Fruit fly (Drosophila melanogaster) whole organism, embryonic: ENCODE results near the gene CG15252.

Experiments used
- CG10959 ChIP-seq: fragments of 200-800 bp; sonication (Bioruptor generic); IDR thresholded peaks from 2 replicates; pipeline ENCODE4 v1.3.6; 2022; ENCODE audit warnings: missing biosample characterization, missing genetic modification characterization
- CG11085 ChIP-seq: fragments of 200-800 bp; sonication (Bioruptor generic); IDR thresholded peaks from 2 replicates; pipeline ENCODE4 v1.3.6; 2022; ENCODE audit warnings: missing biosample characterization, missing genetic modification characterization
- CG11456 ChIP-seq: fragments of 200-800 bp; sonication (Bioruptor generic); IDR thresholded peaks from 3 replicates; pipeline ENCODE4 v1.3.6; 2022; ENCODE audit warnings: missing biosample characterization, missing genetic modification characterization
- CG11504 ChIP-seq: fragments of 200-800 bp; sonication (Bioruptor generic); optimal IDR thresholded peaks from 3 replicates; lab custom pipeline; 2019; ENCODE audit warnings: missing biosample characterization, mild to moderate bottlenecking, missing genetic modification characterization, moderate library complexity
- CG12071 ChIP-seq: fragments of 200-800 bp; sonication (Bioruptor generic); optimal IDR thresholded peaks from 3 replicates; lab custom pipeline; 2018; ENCODE audit warnings: missing biosample characterization, mild to moderate bottlenecking, missing genetic modification characterization
- CG12769 ChIP-seq: fragments of 200-800 bp; sonication (Bioruptor generic); optimal IDR thresholded peaks from 2 replicates; lab custom pipeline; 2019; ENCODE audit warnings: missing biosample characterization, mild to moderate bottlenecking, missing genetic modification characterization, moderate library complexity
- CG13123 ChIP-seq: fragments of 200-800 bp; sonication (Bioruptor generic); optimal IDR thresholded peaks from 2 replicates; lab custom pipeline; 2016; ENCODE audit warnings: missing biosample characterization, missing genetic modification characterization
- CG14667 ChIP-seq: fragments of 200-800 bp; sonication (Bioruptor generic); IDR thresholded peaks from 2 replicates; pipeline ENCODE4 v1.3.6; 2022; ENCODE audit warnings: missing biosample characterization, missing genetic modification characterization
- CG15073 ChIP-seq: fragments of 200-800 bp; sonication (Bioruptor generic); optimal IDR thresholded peaks from 2 replicates; lab custom pipeline; 2016; ENCODE audit warnings: missing biosample characterization, missing genetic modification characterization
- CG17385 ChIP-seq: fragments of 200-800 bp; sonication (Bioruptor generic); optimal IDR thresholded peaks from 3 replicates; lab custom pipeline; 2018; ENCODE audit warnings: missing biosample characterization, mild to moderate bottlenecking, missing genetic modification characterization
- CG1792 ChIP-seq: fragments of 200-800 bp; sonication (Bioruptor generic); optimal IDR thresholded peaks from 2 replicates; lab custom pipeline; 2016; ENCODE audit warnings: missing biosample characterization, missing genetic modification characterization
- CG2678 ChIP-seq: fragments of 200-800 bp; sonication (Bioruptor generic); optimal IDR thresholded peaks from 3 replicates; lab custom pipeline; 2019; ENCODE audit warnings: missing biosample characterization, mild to moderate bottlenecking, missing genetic modification characterization, moderate library complexity
- CG34376 ChIP-seq: fragments of 200-800 bp; sonication (Bioruptor generic); optimal IDR thresholded peaks from 2 replicates; lab custom pipeline; 2018; ENCODE audit warnings: missing biosample characterization, mild to moderate bottlenecking, missing genetic modification characterization
- CG4360 ChIP-seq: fragments of 200-800 bp; sonication (Bioruptor generic); IDR thresholded peaks from 2 replicates; pipeline ENCODE4 v1.3.6; 2022; ENCODE audit warnings: missing biosample characterization, missing genetic modification characterization
- CG6175 ChIP-seq: fragments of 200-800 bp; sonication (Bioruptor generic); IDR thresholded peaks from 3 replicates; pipeline ENCODE4 v1.3.6; 2022; ENCODE audit warnings: missing biosample characterization, missing genetic modification characterization
- CG6689 ChIP-seq: fragments of 200-800 bp; sonication (Bioruptor generic); IDR thresholded peaks from 2 replicates; pipeline ENCODE4 v1.3.6; 2022; ENCODE audit warnings: missing biosample characterization, missing genetic modification characterization
- CG6813 ChIP-seq: fragments of 200-800 bp; sonication (Bioruptor generic); optimal IDR thresholded peaks from 2 replicates; lab custom pipeline; 2017; ENCODE audit warnings: missing biosample characterization, missing genetic modification characterization, mild to moderate bottlenecking, moderate library complexity, missing genetic modification reagents
- CG8089 ChIP-seq: fragments of 200-800 bp; sonication (Bioruptor generic); optimal IDR thresholded peaks from 3 replicates; lab custom pipeline; 2016; ENCODE audit warnings: missing biosample characterization, missing genetic modification characterization
- CTCF ChIP-seq: fragments of 200-800 bp; sonication (Bioruptor generic); optimal IDR thresholded peaks from 2 replicates; lab custom pipeline; 2017; ENCODE audit warnings: missing biosample characterization, mild to moderate bottlenecking, missing genetic modification characterization, moderate library complexity
- CoRest ChIP-seq: fragments of 200-800 bp; sonication (Bioruptor generic); optimal IDR thresholded peaks from 3 replicates; lab custom pipeline; 2018; ENCODE audit warnings: missing biosample characterization, mild to moderate bottlenecking, missing genetic modification characterization, moderate library complexity
- Drgx ChIP-seq: fragments of 200-800 bp; sonication (Bioruptor generic); IDR thresholded peaks from 2 replicates; pipeline ENCODE4 v1.3.6; 2022; ENCODE audit warnings: missing biosample characterization, missing genetic modification characterization
- Hr51 ChIP-seq, 2 experiments: fragments of 200-800 bp; sonication (Bioruptor generic); optimal IDR thresholded peaks; 2 replicates in 1 of 2; 3 replicates in 1 of 2; lab custom pipeline; 2016 to 2018; ENCODE audit warnings: missing biosample characterization in 2 of 2, missing genetic modification characterization in 2 of 2, mild to moderate bottlenecking in 1 of 2, moderate library complexity in 1 of 2
- Med ChIP-seq: fragments of 200-800 bp; sonication (Bioruptor generic); peaks from one replicate; lab custom pipeline; 2016; ENCODE audit warnings: missing biosample characterization, missing genetic modification characterization, mild to moderate bottlenecking, inconsistent platforms, moderate library complexity
- Myb ChIP-seq: fragments of 200-800 bp; sonication (Bioruptor generic); optimal IDR thresholded peaks from 2 replicates; lab custom pipeline; 2016; ENCODE audit warnings: missing biosample characterization, missing genetic modification characterization
- Neu2 ChIP-seq: fragments of 200-800 bp; sonication (Bioruptor generic); optimal IDR thresholded peaks from 3 replicates; lab custom pipeline; 2016; ENCODE audit warnings: missing biosample characterization, missing genetic modification characterization, borderline replicate concordance
- Nf-YB ChIP-seq: fragments of 200-800 bp; sonication (Bioruptor generic); optimal IDR thresholded peaks from 3 replicates; lab custom pipeline; 2019; ENCODE audit warnings: missing biosample characterization, mild to moderate bottlenecking, missing genetic modification characterization, moderate library complexity
- Pdp1 ChIP-seq, 2 experiments: fragments of 200-800 bp; sonication (Bioruptor generic); optimal IDR thresholded peaks; 3 replicates each; lab custom pipeline; 2016; ENCODE audit warnings: missing biosample characterization in 2 of 2, missing genetic modification characterization in 2 of 2, mild to moderate bottlenecking in 1 of 2, moderate library complexity in 1 of 2
- Rfx ChIP-seq: fragments of 200-800 bp; sonication (Bioruptor generic); IDR thresholded peaks from 2 replicates; pipeline ENCODE4 v1.3.6; 2022; ENCODE audit warnings: missing biosample characterization, missing genetic modification characterization
- Rx ChIP-seq: fragments of 200-800 bp; sonication (Bioruptor generic); IDR thresholded peaks from 2 replicates; pipeline ENCODE4 v1.3.6; 2022; ENCODE audit warnings: missing biosample characterization, missing genetic modification characterization
- Sox100B ChIP-seq: fragments of 200-800 bp; sonication (Bioruptor generic); optimal IDR thresholded peaks from 3 replicates; lab custom pipeline; 2018; ENCODE audit warnings: missing biosample characterization, mild to moderate bottlenecking, missing genetic modification characterization
- TFAM ChIP-seq: fragments of 200-800 bp; sonication (Bioruptor generic); optimal IDR thresholded peaks from 2 replicates; lab custom pipeline; 2017; ENCODE audit warnings: missing biosample characterization, missing genetic modification characterization, inconsistent platforms
- al ChIP-seq: fragments of 200-800 bp; sonication (Bioruptor generic); IDR thresholded peaks from 2 replicates; pipeline ENCODE4 v1.3.6; 2022; ENCODE audit warnings: missing biosample characterization, missing genetic modification characterization
- bowl ChIP-seq: fragments of 200-800 bp; sonication (Bioruptor generic); IDR thresholded peaks from 2 replicates; pipeline ENCODE4 v1.3.6; 2022; ENCODE audit warnings: missing biosample characterization, missing genetic modification characterization
- cato ChIP-seq: fragments of 200-800 bp; sonication (Bioruptor generic); optimal IDR thresholded peaks from 2 replicates; lab custom pipeline; 2016; ENCODE audit warnings: missing biosample characterization, missing genetic modification characterization, borderline replicate concordance
- chinmo ChIP-seq: fragments of 200-800 bp; sonication (Bioruptor generic); IDR thresholded peaks from 4 replicates; pipeline ENCODE4 v1.3.6; 2022; ENCODE audit warnings: missing biosample characterization, missing genetic modification characterization; ENCODE audit not compliant: partially characterized antibody
- fru ChIP-seq: fragments of >200 bp; optimal IDR thresholded peaks from 2 replicates; lab custom pipeline; 2017
- gro ChIP-seq: fragments of 200-800 bp; sonication (Bioruptor generic); optimal IDR thresholded peaks from 2 replicates; lab custom pipeline; 2016; ENCODE audit warnings: missing biosample characterization, missing genetic modification characterization
- gt ChIP-seq: fragments of 200-800 bp; sonication (Bioruptor generic); IDR thresholded peaks from 2 replicates; pipeline ENCODE4 v1.3.6; 2022; ENCODE audit warnings: missing biosample characterization, missing genetic modification characterization
- hb ChIP-seq: fragments of 200-800 bp; sonication (Bioruptor generic); IDR thresholded peaks from 3 replicates; pipeline ENCODE4 v1.3.6; 2022; ENCODE audit warnings: missing biosample characterization, missing genetic modification characterization; ENCODE audit not compliant: partially characterized antibody
- kni ChIP-seq: fragments of 200-800 bp; sonication (Bioruptor generic); optimal IDR thresholded peaks from 3 replicates; lab custom pipeline; 2017; ENCODE audit warnings: mild to moderate bottlenecking, missing biosample characterization, missing genetic modification reagents, missing genetic modification characterization
- lola ChIP-seq, 3 experiments: fragments of >200 bp in 2 of 3; fragments of 200-800 bp in 1 of 3; sonication (Bioruptor generic) in 1 of 3; optimal IDR thresholded peaks; 2 replicates each; lab custom pipeline; 2017 to 2019; ENCODE audit warnings: missing biosample characterization in 3 of 3, missing genetic modification characterization in 3 of 3, mild to moderate bottlenecking in 1 of 3, moderate library complexity in 1 of 3
- nmo ChIP-seq: fragments of 200-800 bp; sonication (Bioruptor generic); optimal IDR thresholded peaks from 2 replicates; lab custom pipeline; 2018; ENCODE audit warnings: missing biosample characterization, mild to moderate bottlenecking, missing genetic modification characterization, moderate library complexity
- oc ChIP-seq: fragments of 200-800 bp; sonication (Bioruptor generic); optimal IDR thresholded peaks from 2 replicates; lab custom pipeline; 2018; ENCODE audit warnings: missing biosample characterization, mild to moderate bottlenecking, missing genetic modification characterization, moderate library complexity
- rib ChIP-seq: fragments of 200-800 bp; sonication (Bioruptor generic); IDR thresholded peaks from 2 replicates; pipeline ENCODE4 v1.3.6; 2022; ENCODE audit warnings: missing biosample characterization, missing genetic modification characterization
- sd ChIP-seq: fragments of 200-800 bp; sonication (Bioruptor generic); optimal IDR thresholded peaks from 3 replicates; lab custom pipeline; 2018; ENCODE audit warnings: missing biosample characterization, mild to moderate bottlenecking, missing genetic modification characterization, moderate library complexity
- sqz ChIP-seq: fragments of 200-800 bp; sonication (Bioruptor generic); optimal IDR thresholded peaks from 3 replicates; lab custom pipeline; 2018; ENCODE audit warnings: missing biosample characterization, mild to moderate bottlenecking, missing genetic modification characterization
- twi ChIP-seq: fragments of 200-800 bp; optimal IDR thresholded peaks from 2 replicates; lab custom pipeline; 2019; ENCODE audit warnings: missing biosample characterization, mild to moderate bottlenecking, missing genetic modification characterization, moderate library complexity
- unc-4 ChIP-seq: fragments of 200-800 bp; sonication (Bioruptor generic); IDR thresholded peaks from 2 replicates; pipeline ENCODE4 v1.3.6; 2022; ENCODE audit warnings: missing biosample characterization, missing genetic modification characterization; ENCODE audit not compliant: partially characterized antibody
- vvl ChIP-seq: fragments of 200-800 bp; sonication (Bioruptor generic); IDR thresholded peaks from 2 replicates; pipeline ENCODE4 v1.3.6; 2022; ENCODE audit warnings: missing biosample characterization, missing genetic modification characterization
- yki ChIP-seq: fragments of >200 bp; optimal IDR thresholded peaks from 3 replicates; lab custom pipeline; 2018

The CG15252 gene

DNA sequence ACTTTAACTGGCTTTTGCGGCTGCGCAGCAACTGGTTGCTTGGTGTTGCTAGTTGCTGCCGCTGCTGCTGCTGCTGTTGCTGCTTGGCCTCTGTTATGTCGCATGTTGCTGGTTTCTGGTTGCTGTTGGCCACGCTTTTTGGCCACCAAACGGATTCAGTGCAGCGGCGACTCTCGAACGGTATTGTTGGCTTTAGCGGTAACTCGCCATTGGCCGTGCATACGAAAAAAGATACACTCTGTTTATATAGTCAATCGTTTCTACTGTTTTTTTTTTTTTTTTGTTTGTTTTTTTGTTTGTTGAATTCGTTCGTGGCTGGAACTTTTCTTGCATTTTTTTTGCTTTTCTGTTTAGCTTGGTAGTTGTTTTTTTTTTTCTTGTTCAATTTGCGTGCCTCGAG, 36.4 kb upstream of the CG15252 start, which contains the start of gene Cht6 (continued):
- TF ChIP-seq CG6813: no peak
- peak; percentile 0 for TF ChIP-seq sqz (GFP tag; lab: Kevin White, UChicago)
- no peak for TF ChIP-seq Rfx
- peak; percentile 74; the same call in 1 of the 3 replicates for TF ChIP-seq CG6175 (GFP tag; lab: Robert Waterston, UW)
- TF ChIP-seq Hr51 (GFP tag; optimal IDR thresholded peaks at IDR 0.05; lab: Kevin White, UChicago): no peak
- 0 out of 2 replicates have a peak, but pooled peaks have one; percentile 16 for TF ChIP-seq CG4360
- TF ChIP-seq cato: no peak
- no peak for TF ChIP-seq CG13123
- TF ChIP-seq CG10959 (GFP tag; lab: Robert Waterston, UW): no peak
- TF ChIP-seq CG1792 (GFP tag; lab: Kevin White, UChicago): no peak
- no peak for TF ChIP-seq Nf-YB (GFP tag; lab: Kevin White, UChicago)
- no peak for TF ChIP-seq rib (GFP tag; lab: Robert Waterston, UW)
- TF ChIP-seq CG11085 (GFP tag; lab: Robert Waterston, UW): no peak
- TF ChIP-seq fru (lab: Kevin White, UChicago): no peak
- no peak for TF ChIP-seq lola (GFP tag; optimal IDR thresholded peaks at IDR 0.05; lab: Kevin White, UChicago)
- peak; percentile 75 for TF ChIP-seq CG11504 (tag; lab: Kevin White, UChicago)
- TF ChIP-seq TFAM (GFP tag; lab: Kevin White, UChicago): no peak
- no peak for TF ChIP-seq CoRest
- 0 out of 2 replicates have a peak, but pooled peaks have one; percentile 31 for TF ChIP-seq bowl (GFP tag; lab: Robert Waterston, UW)
- no peak for TF ChIP-seq CG14667 (GFP tag; lab: Robert Waterston, UW)
- TF ChIP-seq Drgx (GFP tag; lab: Robert Waterston, UW): peak; percentile 27; the same call in 1 of the 2 replicates
- no peak for TF ChIP-seq CG34376
- TF ChIP-seq Neu2 (GFP tag; lab: Kevin White, UChicago): no peak
- TF ChIP-seq CG12071: no peak
- TF ChIP-seq CG11456 (GFP tag; lab: Robert Waterston, UW): no peak
- no peak for TF ChIP-seq CG6689 (GFP tag; lab: Robert Waterston, UW)
- no peak for TF ChIP-seq gro (GFP tag; lab: Kevin White, UChicago)
- TF ChIP-seq al (GFP tag; lab: Robert Waterston, UW): no peak
- no peak for TF ChIP-seq Myb
- TF ChIP-seq chinmo (GFP tag; lab: Robert Waterston, UW): peak; percentile 89; the same call in 3 of the 4 replicates

DNA sequence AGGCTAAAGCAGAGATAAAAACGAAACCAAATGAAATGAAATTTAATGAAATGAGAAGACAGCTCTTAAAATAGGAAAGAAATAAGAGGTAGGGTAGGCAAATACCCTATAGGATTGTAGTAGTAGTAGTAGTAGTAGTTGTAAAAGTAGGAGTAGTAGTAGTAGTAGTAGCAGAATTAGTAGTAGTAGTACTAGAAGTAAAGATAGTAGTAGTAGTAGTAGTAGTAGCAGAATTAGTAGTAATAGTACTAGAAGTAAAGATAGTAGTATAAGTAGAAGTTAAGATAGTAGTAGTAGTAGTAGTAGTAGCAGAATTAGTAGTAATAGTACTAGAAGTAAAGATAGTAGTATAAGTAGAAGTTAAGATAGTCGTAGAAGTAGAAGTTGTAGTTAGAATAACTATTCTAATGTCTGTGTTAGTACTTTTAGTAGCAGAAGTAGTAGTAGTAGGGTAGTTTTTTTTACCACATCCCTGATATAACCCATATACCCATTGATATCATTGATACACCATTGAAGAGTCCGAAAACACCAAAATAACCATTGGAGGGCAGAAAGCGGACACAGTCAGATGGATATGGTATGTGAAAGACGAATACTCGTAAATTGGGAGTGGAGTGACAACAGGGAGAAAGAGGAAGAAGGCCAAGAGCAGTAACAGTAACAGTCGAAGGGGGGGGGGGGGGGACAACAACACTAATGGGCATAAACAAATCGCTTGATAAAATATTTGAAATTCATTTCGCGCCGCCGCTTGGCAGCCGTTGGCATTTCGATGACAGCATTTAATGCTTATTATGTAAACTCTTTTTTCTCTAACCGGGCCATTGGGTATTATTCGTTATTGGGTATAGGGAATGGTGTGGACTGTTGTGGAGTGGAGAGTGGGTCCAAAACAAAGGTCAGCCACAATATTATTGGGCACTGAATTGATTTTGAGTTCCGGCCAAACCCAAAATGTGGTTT, 34.7 kb upstream of the CG15252 start:
- no peak for TF ChIP-seq CG15073 (GFP tag; lab: Kevin White, UChicago)
- TF ChIP-seq kni (GFP tag; lab: Kevin White, UChicago): peak; percentile 40
- TF ChIP-seq yki (lab: Kevin White, UChicago): no peak
- no peak for TF ChIP-seq CG8089 (GFP tag; lab: Kevin White, UChicago)
- TF ChIP-seq Rfx: no peak
- peak; percentile 49 for TF ChIP-seq CG12769 (tag; lab: Kevin White, UChicago)
- peak in 1 of 2 experiments; percentile 53 for TF ChIP-seq Pdp1 (GFP tag; optimal IDR thresholded peaks at IDR 0.05; lab: Kevin White, UChicago)
- TF ChIP-seq Rx (GFP tag; lab: Robert Waterston, UW): no peak
- no peak for TF ChIP-seq Sox100B (GFP tag; lab: Kevin White, UChicago)
- TF ChIP-seq unc-4 (GFP tag; lab: Robert Waterston, UW): no peak
- TF ChIP-seq CTCF (GFP tag; lab: Kevin White, UChicago): no peak
- no peak for TF ChIP-seq nmo (GFP tag; lab: Kevin White, UChicago)
- peak; percentile 2 for TF ChIP-seq Med (GFP tag; lab: Kevin White, UChicago)
- TF ChIP-seq CG2678 (tag; lab: Kevin White, UChicago): no peak
- no peak for TF ChIP-seq gt (GFP tag; lab: Robert Waterston, UW)
- TF ChIP-seq oc (tag; lab: Kevin White, UChicago): peak; percentile 21
- peak; percentile 39; the same call in 1 of the 2 replicates for TF ChIP-seq vvl (GFP tag; lab: Robert Waterston, UW)
- no peak for TF ChIP-seq twi
- TF ChIP-seq hb (GFP tag; lab: Robert Waterston, UW): no peak
- TF ChIP-seq sd (tag; lab: Kevin White, UChicago): peak; percentile 86
- TF ChIP-seq CG17385 (GFP tag; lab: Kevin White, UChicago): peak; percentile 8
